Worm (Caenorhabditis elegans) whole organism, early embryonic: Measurements from ENCODE around the gene ZK669.3.

Source experiments
- B0310.2 ChIP-seq: sonication (generic microtip); optimal IDR thresholded peaks from 2 replicates; lab custom pipeline; 2016; ENCODE audit warnings: mild to moderate bottlenecking, missing genetic modification characterization, missing compliant biosample characterization
- F13C5.2 ChIP-seq: sonication (generic microtip); optimal IDR thresholded peaks from 2 replicates; lab custom pipeline; 2017; ENCODE audit warnings: mild to moderate bottlenecking, missing genetic modification characterization, inconsistent platforms, missing compliant biosample characterization
- aly-1 ChIP-seq: sonication (generic microtip); optimal IDR thresholded peaks from 2 replicates; lab custom pipeline; 2016; ENCODE audit warnings: missing genetic modification characterization, missing compliant biosample characterization
- ceh-13 ChIP-seq: fragments of 200-800 bp; sonication (Bioruptor generic); optimal IDR thresholded peaks from 2 replicates; lab custom pipeline; 2018; ENCODE audit warnings: mild to moderate bottlenecking, missing genetic modification characterization, missing compliant biosample characterization
- ceh-36 ChIP-seq: sonication (generic microtip); optimal IDR thresholded peaks from 2 replicates; lab custom pipeline; 2016; ENCODE audit warnings: missing genetic modification characterization, inconsistent platforms, missing compliant biosample characterization
- ets-7 ChIP-seq: sonication (generic microtip); optimal IDR thresholded peaks from 2 replicates; lab custom pipeline; 2016; ENCODE audit warnings: missing genotype, missing genetic modification characterization, missing compliant biosample characterization
- flt-1 ChIP-seq: fragments of 200-800 bp; sonication (Bioruptor generic); IDR thresholded peaks from 2 replicates; pipeline ENCODE4 v1.3.6; 2022; ENCODE audit warnings: missing genetic modification characterization, missing compliant biosample characterization
- hmbx-1 ChIP-seq: sonication (generic microtip); optimal IDR thresholded peaks from 2 replicates; lab custom pipeline; 2016; ENCODE audit warnings: mild to moderate bottlenecking, missing genetic modification characterization, missing compliant biosample characterization
- hmg-4 ChIP-seq: fragments of 200-800 bp; sonication (Bioruptor generic); optimal IDR thresholded peaks from 2 replicates; lab custom pipeline; 2018; ENCODE audit warnings: mild to moderate bottlenecking, missing genetic modification characterization, missing compliant biosample characterization
- hnd-1 ChIP-seq: sonication (generic microtip); optimal IDR thresholded peaks from 2 replicates; lab custom pipeline; 2016; ENCODE audit warnings: missing genetic modification characterization, missing compliant biosample characterization
- pes-1 ChIP-seq: fragments of 200-800 bp; sonication (Bioruptor generic); IDR thresholded peaks from 2 replicates; pipeline ENCODE4 v1.3.6; 2022; ENCODE audit warnings: missing genetic modification reagents, missing genetic modification characterization, missing compliant biosample characterization
- scrt-1 ChIP-seq: fragments of 200-800 bp; sonication (Bioruptor generic); IDR thresholded peaks from 2 replicates; pipeline ENCODE4 v1.3.6; 2022; ENCODE audit warnings: missing genetic modification characterization, missing compliant biosample characterization
- sea-1 ChIP-seq: fragments of 200-800 bp; sonication (Bioruptor generic); conservative IDR thresholded peaks from 2 replicates; pipeline ENCODE4 v1.3.6; 2022; ENCODE audit warnings: missing genetic modification characterization, missing compliant biosample characterization
- tbx-11 ChIP-seq: fragments of 200-800 bp; sonication (Bioruptor generic); IDR thresholded peaks from 2 replicates; pipeline ENCODE4 v1.3.6; 2022; ENCODE audit warnings: missing genetic modification characterization, missing compliant biosample characterization
- tbx-37 ChIP-seq: fragments of 200-800 bp; sonication (Bioruptor generic); conservative IDR thresholded peaks from 2 replicates; pipeline ENCODE4 v1.3.6; 2022; ENCODE audit warnings: missing genetic modification reagents, missing genetic modification characterization, missing compliant biosample characterization
- tra-4 ChIP-seq: sonication (generic microtip); optimal IDR thresholded peaks from 2 replicates; lab custom pipeline; 2017; ENCODE audit warnings: missing genetic modification characterization, missing compliant biosample characterization

Gene ZK669.3

DNA sequence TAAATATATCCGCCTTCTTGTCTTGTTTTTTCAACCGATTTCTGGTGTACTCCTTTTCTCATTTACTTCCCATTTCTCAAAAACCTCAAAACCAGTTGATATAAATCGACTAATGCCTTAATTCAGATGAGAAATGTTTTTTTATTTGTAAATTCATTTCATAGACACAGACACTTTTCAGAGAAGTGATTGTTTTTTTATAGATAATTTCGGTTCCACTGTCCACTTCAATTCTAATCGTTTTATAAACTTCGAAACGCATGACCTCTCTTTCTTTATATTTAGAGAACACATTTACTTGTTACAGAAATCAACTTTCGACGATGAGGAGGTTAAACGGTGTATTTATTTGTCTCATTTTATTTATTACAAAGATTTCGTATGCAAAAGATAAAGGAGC lies at the start of gene ZK669.3:
Gene ZK669.3, plus strand, starts transcription at position 301 of the 400 bp plus-strand sequence.
- TF ChIP-seq pes-1 (GFP tag; lab: Robert Waterston, UW): no peak
- no peak for TF ChIP-seq tra-4 (tag; lab: Kevin White, UChicago)
- TF ChIP-seq flt-1: no peak
- TF ChIP-seq sea-1 (GFP tag; lab: Robert Waterston, UW): no peak
- no peak for TF ChIP-seq hmbx-1 (tag; lab: Kevin White, UChicago)
- TF ChIP-seq ets-7 (tag; lab: Kevin White, UChicago): no peak
- TF ChIP-seq scrt-1 (GFP tag; lab: Robert Waterston, UW): no peak
- no peak for TF ChIP-seq ceh-13 (GFP tag; lab: Kevin White, UChicago)
- no peak for TF ChIP-seq ceh-36 (tag; lab: Kevin White, UChicago)

DNA sequence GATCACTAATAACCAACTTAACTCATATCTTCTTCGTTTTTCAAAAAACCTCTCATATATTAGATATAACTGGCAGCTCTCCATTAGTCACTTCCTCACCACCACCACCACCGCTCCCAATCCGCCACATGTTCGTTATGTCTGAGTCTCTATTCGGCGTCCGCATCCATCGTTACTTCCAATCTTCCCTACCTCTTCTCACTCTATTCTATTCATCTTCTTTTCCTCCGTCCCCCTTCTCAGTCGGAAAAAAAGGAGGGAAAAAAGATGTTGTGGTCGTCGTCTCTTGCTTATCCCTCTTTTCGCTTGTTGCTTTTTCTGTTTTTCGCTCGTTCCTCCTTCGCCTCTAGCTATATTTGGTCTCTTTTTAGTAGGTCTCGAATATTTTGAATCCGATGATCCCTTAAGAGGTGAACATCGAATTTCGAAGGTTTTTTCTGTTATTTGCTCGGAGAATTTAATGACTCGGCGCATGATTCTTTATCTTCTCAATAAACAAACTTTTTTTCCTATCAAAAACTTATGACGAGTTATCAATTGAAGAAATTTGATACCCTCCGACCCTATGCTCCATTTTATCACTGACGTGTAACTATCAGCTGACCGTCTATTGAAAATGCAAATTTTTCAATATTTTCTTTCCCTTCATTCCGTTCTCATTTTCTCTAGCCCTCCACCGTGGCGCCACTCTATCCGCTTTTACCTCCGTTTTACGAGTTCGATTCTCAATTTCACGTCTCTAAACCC lies 48.9 kb upstream of the ZK669.3 start:
- TF ChIP-seq F13C5.2 (tag; lab: Kevin White, UChicago) (no peak), ceh-13 (GFP tag; lab: Kevin White, UChicago) (no peak), ets-7 (tag; lab: Kevin White, UChicago) (no peak), tra-4 (tag; lab: Kevin White, UChicago) (no peak)

- no peak for TF ChIP-seq hmbx-1 (tag; lab: Kevin White, UChicago)
- no peak for TF ChIP-seq tra-4 (tag; lab: Kevin White, UChicago)
- no peak for TF ChIP-seq F13C5.2 (tag; lab: Kevin White, UChicago)
- no peak for TF ChIP-seq ceh-13 (GFP tag; lab: Kevin White, UChicago)
- no peak for TF ChIP-seq tbx-11 (GFP tag; lab: Robert Waterston, UW)
- TF ChIP-seq pes-1 (GFP tag; lab: Robert Waterston, UW): no peak
- TF ChIP-seq scrt-1 (GFP tag; lab: Robert Waterston, UW): no peak
- TF ChIP-seq flt-1: no peak
Measured at ce11 chrII:7892761-7893272, 48.1 kb upstream of the ZK669.3 start, which contains the start of gene ptc-1. TSS of gene ptc-1 (plus strand) at chrII:7893222.

DNA sequence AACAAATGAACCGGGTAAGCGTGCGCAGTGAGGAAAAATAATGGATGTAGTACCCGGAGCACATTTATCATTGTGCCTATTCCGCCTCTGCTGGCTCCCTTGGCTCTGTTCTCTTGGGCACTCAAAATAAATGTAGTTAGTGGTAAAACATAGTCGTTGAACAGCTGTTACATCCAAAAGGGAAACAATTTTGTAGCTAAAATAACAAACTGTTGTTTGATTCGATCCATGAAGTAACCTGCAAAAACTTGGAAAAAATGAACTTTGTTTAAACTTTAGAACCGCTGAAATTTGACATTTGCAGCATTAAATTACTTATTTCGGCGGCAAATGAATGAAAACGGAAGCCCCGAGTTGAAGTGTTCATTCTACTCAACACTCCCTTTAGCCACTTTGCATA lies 47.3 kb upstream of the ZK669.3 start:
- TF ChIP-seq aly-1 (tag; lab: Kevin White, UChicago) (no peak), pes-1 (GFP tag; lab: Robert Waterston, UW) (no peak), flt-1 (no peak), tbx-37 (no peak), ets-7 (tag; lab: Kevin White, UChicago) (no peak), hmg-4 (GFP tag; lab: Kevin White, UChicago) (no peak), sea-1 (GFP tag; lab: Robert Waterston, UW) (no peak), hmbx-1 (tag; lab: Kevin White, UChicago) (no peak), tra-4 (tag; lab: Kevin White, UChicago) (no peak), B0310.2 (tag; lab: Kevin White, UChicago) (no peak)

- TF ChIP-seq pes-1 (GFP tag; lab: Robert Waterston, UW): no peak
Measured at ce11 chrII:7895190-7895589, 45.8 kb upstream of the ZK669.3 start.

DNA sequence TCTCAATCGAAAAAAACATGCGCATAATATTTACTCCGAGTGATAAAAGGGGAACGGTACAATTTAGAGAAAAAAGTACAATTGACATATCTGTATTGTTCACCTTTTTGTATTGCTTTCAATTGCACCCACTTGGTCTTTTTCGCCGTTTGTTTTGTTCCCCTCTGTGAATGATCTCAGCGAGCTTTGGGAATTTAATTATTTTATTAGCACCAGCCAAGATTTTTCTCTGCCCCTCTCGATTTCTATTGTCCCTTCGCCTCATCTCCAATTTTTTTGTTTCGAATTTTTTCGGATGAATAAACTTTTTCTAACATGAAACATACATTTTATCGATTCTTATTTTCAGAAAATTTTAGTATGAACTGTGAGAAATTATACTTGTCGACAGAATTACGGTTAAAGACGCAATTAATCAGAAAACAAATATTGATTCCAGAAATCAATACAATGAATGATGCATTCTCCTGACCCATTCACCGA lies 40.7 kb upstream of the ZK669.3 start, which contains the start of gene rev-1:
Gene rev-1, plus strand, starts transcription at position 433 of the 483 bp plus-strand sequence.
- TF ChIP-seq B0310.2 (tag; lab: Kevin White, UChicago) (no peak), tbx-11 (GFP tag; lab: Robert Waterston, UW) (no peak), hmg-4 (GFP tag; lab: Kevin White, UChicago) (no peak), ceh-36 (tag; lab: Kevin White, UChicago) (no peak), flt-1 (no peak), ceh-13 (GFP tag; lab: Kevin White, UChicago) (no peak), hnd-1 (no peak), hmbx-1 (tag; lab: Kevin White, UChicago) (no peak)

DNA sequence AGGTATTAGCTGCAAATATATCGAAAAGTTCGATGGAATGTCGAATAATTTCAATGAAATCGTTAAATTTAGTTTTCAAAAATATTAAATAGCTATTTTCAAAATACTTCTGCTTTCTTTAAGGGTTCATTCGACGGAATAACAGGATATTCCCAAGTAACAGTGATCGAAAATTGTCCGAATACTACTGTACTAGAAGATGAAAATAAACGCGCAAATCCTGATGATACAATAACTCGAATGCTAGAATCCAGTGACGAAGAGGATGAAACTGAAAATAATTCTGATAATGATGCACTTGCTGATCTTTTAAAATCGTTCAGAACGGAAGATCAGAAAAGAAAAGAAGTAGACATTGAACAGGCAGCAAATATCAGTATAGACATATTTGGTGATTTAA lies 40.2 kb upstream of the ZK669.3 start:
- no peak for TF ChIP-seq tbx-37

ce11 chrII:7901990-7902389 lies 39.0 kb upstream of the ZK669.3 start:
- TF ChIP-seq tbx-11 (GFP tag; lab: Robert Waterston, UW): no peak
- TF ChIP-seq F13C5.2 (tag; lab: Kevin White, UChicago): no peak
- no peak for TF ChIP-seq tra-4 (tag; lab: Kevin White, UChicago)
- no peak for TF ChIP-seq tbx-37
- TF ChIP-seq aly-1 (tag; lab: Kevin White, UChicago): no peak
- TF ChIP-seq pes-1 (GFP tag; lab: Robert Waterston, UW): no peak
- TF ChIP-seq hmbx-1 (tag; lab: Kevin White, UChicago): no peak
- TF ChIP-seq flt-1: no peak
- TF ChIP-seq B0310.2 (tag; lab: Kevin White, UChicago): no peak
- TF ChIP-seq ets-7 (tag; lab: Kevin White, UChicago): no peak
- TF ChIP-seq ceh-13 (GFP tag; lab: Kevin White, UChicago): no peak
- TF ChIP-seq ceh-36 (tag; lab: Kevin White, UChicago): no peak
- no peak for TF ChIP-seq hmg-4 (GFP tag; lab: Kevin White, UChicago)
- TF ChIP-seq sea-1 (GFP tag; lab: Robert Waterston, UW): no peak
